Worm (Caenorhabditis elegans): ENCODE measurements around the gene scl-25.

DNA sequence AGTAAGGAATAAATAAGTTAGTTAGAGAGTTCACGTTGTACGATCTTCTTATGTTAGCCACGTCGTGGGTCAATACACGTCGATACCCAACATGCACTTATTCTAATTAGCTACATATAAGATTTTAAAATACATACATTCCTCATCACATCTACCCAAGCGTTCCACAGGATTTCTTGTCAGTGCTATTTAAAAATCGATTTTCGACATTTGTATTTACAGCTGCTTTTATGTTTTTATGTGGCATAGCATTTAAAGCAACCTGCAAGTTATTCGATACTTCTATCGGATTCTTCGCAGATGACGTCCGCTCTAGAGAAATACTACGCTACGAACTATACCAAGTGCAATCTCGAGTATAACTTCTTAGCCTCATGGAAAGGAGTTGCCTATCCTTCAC lies 30.0 kb downstream of the scl-25 start, which contains the start of gene srh-115:
- TF ChIP-seq F57A8.1 (GFP tag; optimal IDR thresholded peaks at IDR 0.05), result no peak
- no peak for TF ChIP-seq ceh-58 (GFP tag; IDR thresholded peaks at IDR 0.05)
- no peak for TF ChIP-seq pha-4 (tag; optimal IDR thresholded peaks at IDR 0.05)
- no peak for TF ChIP-seq chd-7 (tag; optimal IDR thresholded peaks at IDR 0.05)
- TF ChIP-seq F39B2.1 (GFP tag; IDR thresholded peaks at IDR 0.05), result no peak
- no peak for TF ChIP-seq bed-1 (GFP tag; IDR thresholded peaks at IDR 0.05)
- TF ChIP-seq let-607 (tag; optimal IDR thresholded peaks at IDR 0.05), result no peak
